Worm (Caenorhabditis elegans) whole organism, young adult: ENCODE data around the gene cdka-1.

Experiments
- T07F8.4 ChIP-seq: sonication (generic microtip); optimal IDR thresholded peaks from 2 replicates; lab custom pipeline; 2016; ENCODE audit warnings: mild to moderate bottlenecking, missing genetic modification characterization, moderate library complexity, missing compliant biosample characterization
- ama-1 ChIP-seq, 3 experiments: fragments of 150-350 bp in 1 of 3; sonication (generic microtip) in 2 of 3; optimal IDR thresholded peaks; 2 replicates each; lab custom pipeline; 2014 to 2018; ENCODE audit warnings: missing biosample characterization in 2 of 3, missing genetic modification characterization in 2 of 3, missing genetic modification reagents in 2 of 3
- aptf-3 ChIP-seq: fragments of 200-800 bp; sonication (Bioruptor generic); IDR thresholded peaks from 2 replicates; pipeline ENCODE4 v1.3.6; 2022; ENCODE audit warnings: missing genetic modification characterization, missing compliant biosample characterization
- attf-5 ChIP-seq: fragments of 200-800 bp; sonication (Bioruptor generic); optimal IDR thresholded peaks from 2 replicates; lab custom pipeline; 2018; ENCODE audit warnings: mild to moderate bottlenecking, missing genetic modification characterization, missing compliant biosample characterization
- nfya-2 ChIP-seq: fragments of 200-800 bp; sonication (Bioruptor generic); IDR thresholded peaks from 2 replicates; pipeline ENCODE4 v1.3.6; 2022; ENCODE audit warnings: missing genetic modification reagents, missing genetic modification characterization, missing compliant biosample characterization
- repo-1 ChIP-seq: sonication (generic microtip); optimal IDR thresholded peaks from 2 replicates; lab custom pipeline; 2017; ENCODE audit warnings: mild to moderate bottlenecking, missing genetic modification characterization, missing compliant biosample characterization
- ztf-25 ChIP-seq: fragments of 200-800 bp; sonication (Bioruptor generic); IDR thresholded peaks from 2 replicates; pipeline ENCODE4 v1.3.6; 2022; ENCODE audit warnings: missing genetic modification reagents, missing genetic modification characterization, missing compliant biosample characterization

ce11 chrIII:4689595-4689994, 31.0 kb downstream of the cdka-1 start:
- TF ChIP-seq T07F8.4 (peak; percentile 87), nfya-2 (GFP tag; lab: Robert Waterston, UW) (no peak), attf-5 (peak; percentile 81), aptf-3 (GFP tag; lab: Robert Waterston, UW) (peak; percentile 90), repo-1 (tag; lab: Kevin White, UChicago) (peak; percentile 83), ztf-25 (GFP tag; lab: Robert Waterston, UW) (peak; percentile 88; the same call in 1 of the 2 replicates), ama-1 (optimal IDR thresholded peaks at IDR 0.05; lab: Kevin White, UChicago) (no peak), ama-1 (GFP tag; optimal IDR thresholded peaks at IDR 0.05; lab: Kevin White, UChicago) (peak; percentile 87 to 95)
